Fruit fly (Drosophila melanogaster) whole organism, embryonic: ENCODE results near the gene CG13893.

ENCODE experiments used
- Antp ChIP-seq: fragments of 200-800 bp; sonication (Bioruptor generic); optimal IDR thresholded peaks from 3 replicates; lab custom pipeline; 2016; ENCODE audit warnings: missing biosample characterization, missing genetic modification characterization
- B-H2 ChIP-seq: fragments of 200-800 bp; sonication (Bioruptor generic); optimal IDR thresholded peaks from 2 replicates; lab custom pipeline; 2018; ENCODE audit warnings: missing biosample characterization, mild to moderate bottlenecking, missing genetic modification characterization
- Bteb2 ChIP-seq: fragments of 200-800 bp; sonication (Bioruptor generic); optimal IDR thresholded peaks from 2 replicates; lab custom pipeline; 2016; ENCODE audit warnings: missing biosample characterization, missing genetic modification characterization
- CG11093 ChIP-seq: fragments of 200-800 bp; sonication (Bioruptor generic); IDR thresholded peaks from 3 replicates; pipeline ENCODE4 v1.3.6; 2022; ENCODE audit warnings: missing biosample characterization, missing genetic modification characterization
- CG12155 ChIP-seq: fragments of 200-800 bp; sonication (Bioruptor generic); optimal IDR thresholded peaks from 3 replicates; lab custom pipeline; 2016; ENCODE audit warnings: missing biosample characterization, missing genetic modification characterization
- CG12391 ChIP-seq: fragments of 200-800 bp; sonication (Bioruptor generic); optimal IDR thresholded peaks from 3 replicates; lab custom pipeline; 2018; ENCODE audit warnings: missing biosample characterization, mild to moderate bottlenecking, missing genetic modification characterization, moderate library complexity
- CG14014 ChIP-seq: fragments of 200-800 bp; sonication (Bioruptor generic); IDR thresholded peaks from 2 replicates; pipeline ENCODE4 v1.3.6; 2022; ENCODE audit warnings: missing biosample characterization, missing genetic modification characterization
- CG18011 ChIP-seq: fragments of 200-800 bp; sonication (Bioruptor generic); optimal IDR thresholded peaks from 2 replicates; lab custom pipeline; 2017; ENCODE audit warnings: missing biosample characterization, missing genetic modification characterization, mild to moderate bottlenecking, moderate library complexity, missing genotype
- CG2120 ChIP-seq: fragments of 200-800 bp; sonication (Bioruptor generic); optimal IDR thresholded peaks from 3 replicates; lab custom pipeline; 2016; ENCODE audit warnings: missing biosample characterization, missing genetic modification characterization
- CG31224 ChIP-seq: fragments of 200-800 bp; sonication (Bioruptor generic); IDR thresholded peaks from 2 replicates; pipeline ENCODE4 v1.3.6; 2022; ENCODE audit warnings: missing biosample characterization, missing genetic modification characterization
- CG31441 ChIP-seq: fragments of 200-800 bp; sonication (Bioruptor generic); IDR thresholded peaks from 2 replicates; pipeline ENCODE4 v1.3.6; 2022; ENCODE audit warnings: missing biosample characterization, missing genetic modification characterization
- CG34376 ChIP-seq: fragments of 200-800 bp; sonication (Bioruptor generic); optimal IDR thresholded peaks from 2 replicates; lab custom pipeline; 2018; ENCODE audit warnings: missing biosample characterization, mild to moderate bottlenecking, missing genetic modification characterization
- CG3847 ChIP-seq: fragments of 200-800 bp; sonication (Bioruptor generic); IDR thresholded peaks from 2 replicates; pipeline ENCODE4 v1.3.6; 2022; ENCODE audit warnings: missing biosample characterization, missing genetic modification characterization
- CG3995 ChIP-seq: fragments of 200-800 bp; sonication (Bioruptor generic); optimal IDR thresholded peaks from 3 replicates; lab custom pipeline; 2016; ENCODE audit warnings: missing biosample characterization, missing genetic modification characterization
- CG4820 ChIP-seq: fragments of 200-800 bp; sonication (Bioruptor generic); optimal IDR thresholded peaks from 3 replicates; lab custom pipeline; 2016; ENCODE audit warnings: missing biosample characterization, missing genetic modification characterization
- CG7745 ChIP-seq: fragments of 200-800 bp; sonication (Bioruptor generic); optimal IDR thresholded peaks from 2 replicates; lab custom pipeline; 2018; ENCODE audit warnings: missing biosample characterization, mild to moderate bottlenecking, missing genetic modification characterization, moderate library complexity
- CG9437 ChIP-seq: fragments of 200-800 bp; sonication (Bioruptor generic); optimal IDR thresholded peaks from 2 replicates; lab custom pipeline; 2018; ENCODE audit warnings: missing biosample characterization, mild to moderate bottlenecking, missing genetic modification characterization
- CG9609 ChIP-seq: fragments of 200-800 bp; sonication (Bioruptor generic); optimal IDR thresholded peaks from 3 replicates; lab custom pipeline; 2016; ENCODE audit warnings: missing biosample characterization, missing genetic modification characterization
- CG9932 ChIP-seq: fragments of 200-800 bp; sonication (Bioruptor generic); IDR thresholded peaks from 2 replicates; pipeline ENCODE4 v1.3.6; 2022; ENCODE audit warnings: missing biosample characterization, missing genetic modification characterization
- CoRest ChIP-seq: fragments of 200-800 bp; sonication (Bioruptor generic); optimal IDR thresholded peaks from 3 replicates; lab custom pipeline; 2018; ENCODE audit warnings: missing biosample characterization, mild to moderate bottlenecking, missing genetic modification characterization, moderate library complexity
- Dref ChIP-seq: fragments of 200-800 bp; sonication (Bioruptor generic); IDR thresholded peaks from 2 replicates; pipeline ENCODE4 v1.3.6; 2022; ENCODE audit warnings: missing biosample characterization, missing genetic modification characterization
- E2f2 ChIP-seq: fragments of 200-800 bp; sonication (Bioruptor generic); IDR thresholded peaks from 2 replicates; pipeline ENCODE4 v1.3.6; 2022; ENCODE audit warnings: missing biosample characterization, missing genetic modification characterization
- Hr51 ChIP-seq, 2 experiments: fragments of 200-800 bp; sonication (Bioruptor generic); optimal IDR thresholded peaks; 2 replicates in 1 of 2; 3 replicates in 1 of 2; lab custom pipeline; 2016 to 2018; ENCODE audit warnings: missing biosample characterization in 2 of 2, missing genetic modification characterization in 2 of 2, mild to moderate bottlenecking in 1 of 2, moderate library complexity in 1 of 2
- Kr ChIP-seq: fragments of 200-800 bp; sonication (Bioruptor generic); optimal IDR thresholded peaks from 2 replicates; lab custom pipeline; 2017; ENCODE audit warnings: missing biosample characterization, mild to moderate bottlenecking, missing genetic modification characterization
- MTF-1 ChIP-seq: fragments of 200-800 bp; sonication (Bioruptor generic); optimal IDR thresholded peaks from 2 replicates; lab custom pipeline; 2018; ENCODE audit warnings: missing biosample characterization, mild to moderate bottlenecking, missing genetic modification characterization, borderline replicate concordance
- Meics ChIP-seq: fragments of 200-800 bp; sonication (Bioruptor generic); optimal IDR thresholded peaks from 2 replicates; lab custom pipeline; 2017; ENCODE audit warnings: missing biosample characterization, mild to moderate bottlenecking, missing genetic modification characterization
- Nf-YA ChIP-seq: fragments of 200-800 bp; sonication (Bioruptor generic); IDR thresholded peaks from 2 replicates; pipeline ENCODE4 v1.3.6; 2022; ENCODE audit warnings: missing biosample characterization, missing genetic modification characterization
- Nf-YC ChIP-seq: fragments of 200-800 bp; optimal IDR thresholded peaks from 3 replicates; lab custom pipeline; 2019; ENCODE audit warnings: missing biosample characterization, mild to moderate bottlenecking, missing genetic modification characterization, moderate library complexity
- Oli ChIP-seq: fragments of 200-800 bp; sonication (Bioruptor generic); optimal IDR thresholded peaks from 2 replicates; lab custom pipeline; 2018; ENCODE audit warnings: missing biosample characterization, mild to moderate bottlenecking, missing genetic modification characterization, moderate library complexity
- Ptx1 ChIP-seq: fragments of 200-800 bp; sonication (Bioruptor generic); IDR thresholded peaks from 2 replicates; pipeline ENCODE4 v1.3.6; 2022; ENCODE audit warnings: missing biosample characterization, missing genetic modification characterization
- Six4 ChIP-seq: fragments of 200-800 bp; sonication (Bioruptor generic); optimal IDR thresholded peaks from 2 replicates; lab custom pipeline; 2016; ENCODE audit warnings: missing biosample characterization, missing genetic modification characterization
- Stat92E ChIP-seq, 3 experiments: fragments of >200 bp in 2 of 3; fragments of 200-800 bp in 1 of 3; sonication (Bioruptor generic) in 1 of 3; optimal IDR thresholded peaks; 2 replicates each; lab custom pipeline; 2017 to 2019; ENCODE audit warnings: missing biosample characterization in 3 of 3, missing genetic modification characterization in 3 of 3, mild to moderate bottlenecking in 1 of 3, moderate library complexity in 1 of 3
- Taf1 ChIP-seq: fragments of 200-800 bp; sonication (Bioruptor generic); IDR thresholded peaks from 2 replicates; pipeline ENCODE4 v1.3.6; 2022; ENCODE audit warnings: missing biosample characterization, missing genetic modification characterization
- Usf ChIP-seq: fragments of 200-800 bp; sonication (Bioruptor generic); optimal IDR thresholded peaks from 2 replicates; lab custom pipeline; 2017; ENCODE audit warnings: missing genotype, missing biosample characterization, missing genetic modification characterization
- ara ChIP-seq: fragments of 200-800 bp; sonication (Bioruptor generic); IDR thresholded peaks from 2 replicates; pipeline ENCODE4 v1.3.6; 2022; ENCODE audit warnings: missing biosample characterization, missing genetic modification characterization
- bcd ChIP-seq: fragments of 200-800 bp; sonication (Bioruptor generic); optimal IDR thresholded peaks from 2 replicates; lab custom pipeline; 2017; ENCODE audit warnings: missing biosample characterization, mild to moderate bottlenecking, missing genetic modification characterization
- gcm2 ChIP-seq: fragments of 200-800 bp; sonication (Bioruptor generic); optimal IDR thresholded peaks from 2 replicates; lab custom pipeline; 2016; ENCODE audit warnings: missing biosample characterization, missing genetic modification characterization
- hb ChIP-seq: fragments of 200-800 bp; sonication (Bioruptor generic); IDR thresholded peaks from 3 replicates; pipeline ENCODE4 v1.3.6; 2022; ENCODE audit warnings: missing biosample characterization, missing genetic modification characterization; ENCODE audit not compliant: partially characterized antibody
- jumu ChIP-seq: fragments of 200-800 bp; sonication (Bioruptor generic); optimal IDR thresholded peaks from 3 replicates; lab custom pipeline; 2016; ENCODE audit warnings: missing biosample characterization, missing genetic modification characterization
- klu ChIP-seq: fragments of 200-800 bp; sonication (Bioruptor generic); IDR thresholded peaks from 2 replicates; pipeline ENCODE4 v1.3.6; 2022; ENCODE audit warnings: missing biosample characterization, missing genetic modification characterization
- mld ChIP-seq: fragments of 200-800 bp; sonication (Bioruptor generic); IDR thresholded peaks from 3 replicates; pipeline ENCODE4 v1.3.6; 2022; ENCODE audit warnings: missing biosample characterization, missing genetic modification characterization; ENCODE audit not compliant: partially characterized antibody
- org-1 ChIP-seq: fragments of 200-800 bp; sonication (Bioruptor generic); optimal IDR thresholded peaks from 2 replicates; lab custom pipeline; 2017; ENCODE audit warnings: missing biosample characterization, missing genetic modification characterization
- pho ChIP-seq: fragments of 200-800 bp; sonication (Bioruptor generic); optimal IDR thresholded peaks from 2 replicates; lab custom pipeline; 2016; ENCODE audit warnings: missing biosample characterization, missing genetic modification characterization
- pnt ChIP-seq: fragments of 200-800 bp; sonication (Bioruptor generic); optimal IDR thresholded peaks from 3 replicates; lab custom pipeline; 2016; ENCODE audit warnings: missing biosample characterization, missing genetic modification characterization
- scrt ChIP-seq: fragments of 200-800 bp; sonication (Bioruptor generic); optimal IDR thresholded peaks from 2 replicates; lab custom pipeline; 2018; ENCODE audit warnings: missing biosample characterization, mild to moderate bottlenecking, missing genetic modification characterization, moderate library complexity
- seq ChIP-seq: fragments of 200-800 bp; sonication (Bioruptor generic); IDR thresholded peaks from 2 replicates; pipeline ENCODE4 v1.3.6; 2022; ENCODE audit warnings: missing biosample characterization, missing genetic modification characterization
- sna ChIP-seq: fragments of 200-800 bp; sonication (Bioruptor generic); IDR thresholded peaks from 2 replicates; pipeline ENCODE4 v1.3.6; 2022; ENCODE audit warnings: missing biosample characterization, missing genetic modification characterization; ENCODE audit not compliant: partially characterized antibody
- stc ChIP-seq: fragments of 200-800 bp; sonication (Bioruptor generic); IDR thresholded peaks from 2 replicates; pipeline ENCODE4 v1.3.6; 2022; ENCODE audit warnings: missing biosample characterization, missing genetic modification characterization
- trh ChIP-seq: fragments of 200-800 bp; sonication (Bioruptor generic); optimal IDR thresholded peaks from 2 replicates; lab custom pipeline; 2016; ENCODE audit warnings: missing biosample characterization, missing genetic modification characterization
- tup ChIP-seq: fragments of 200-800 bp; sonication (Bioruptor generic); optimal IDR thresholded peaks from 2 replicates; lab custom pipeline; 2016; ENCODE audit warnings: missing biosample characterization, mild to moderate bottlenecking, missing genetic modification characterization, moderate library complexity
- usp ChIP-seq: fragments of >200 bp; optimal IDR thresholded peaks from 2 replicates; lab custom pipeline; 2017; ENCODE audit warnings: missing biosample characterization, missing genetic modification characterization
- wdn ChIP-seq: fragments of 200-800 bp; sonication (Bioruptor generic); IDR thresholded peaks from 2 replicates; pipeline ENCODE4 v1.3.6; 2022; ENCODE audit warnings: missing biosample characterization, missing genetic modification characterization

Gene CG13893

DNA sequence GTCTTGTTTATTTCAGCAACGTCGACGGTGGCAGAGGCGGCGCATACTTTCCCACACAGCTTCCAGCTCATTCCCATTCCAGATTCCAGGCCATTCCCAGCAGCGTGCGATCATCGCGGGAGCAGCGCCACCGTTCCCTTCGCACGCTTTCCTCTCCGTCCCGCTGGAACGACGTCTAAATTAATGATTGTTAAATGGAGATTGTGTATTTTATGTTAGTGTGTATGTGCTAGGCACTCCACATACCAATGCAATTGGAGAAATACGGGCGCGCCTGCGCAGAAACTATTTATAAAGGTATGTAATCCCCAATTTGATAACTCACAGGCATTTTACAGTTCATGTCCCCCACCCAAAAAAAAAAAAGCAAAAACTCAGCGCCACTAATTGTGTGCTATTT, 37.6 kb upstream of the CG13893 start (continued):
- TF ChIP-seq klu (GFP tag; lab: Robert Waterston, UW) (no peak), gcm2 (GFP tag; lab: Kevin White, UChicago) (no peak), Hr51 (GFP tag; optimal IDR thresholded peaks at IDR 0.05; lab: Kevin White, UChicago) (no peak), CoRest (tag; lab: Kevin White, UChicago) (no peak), CG18011 (GFP tag; lab: Kevin White, UChicago) (no peak), wdn (GFP tag; lab: Robert Waterston, UW) (no peak), Antp (GFP tag; lab: Kevin White, UChicago) (no peak), scrt (GFP tag; lab: Kevin White, UChicago) (no peak), bcd (GFP tag; lab: Kevin White, UChicago) (no peak), org-1 (no peak), Usf (no peak), trh (no peak), CG9437 (GFP tag; lab: Kevin White, UChicago) (no peak), E2f2 (GFP tag; lab: Robert Waterston, UW) (no peak), B-H2 (GFP tag; lab: Kevin White, UChicago) (no peak), CG14014 (GFP tag; lab: Robert Waterston, UW) (0 out of 2 replicates have a peak, but pooled peaks have one; percentile 14), Nf-YA (no peak), CG11093 (GFP tag; lab: Robert Waterston, UW) (no peak), CG2120 (GFP tag; lab: Kevin White, UChicago) (no peak), pho (GFP tag; lab: Kevin White, UChicago) (no peak), CG9932 (GFP tag; lab: Robert Waterston, UW) (no peak), Ptx1 (GFP tag; lab: Robert Waterston, UW) (no peak), Meics (no peak), pnt (GFP tag; lab: Kevin White, UChicago) (no peak), tup (GFP tag; lab: Kevin White, UChicago) (no peak), mld (GFP tag; lab: Robert Waterston, UW) (no peak), jumu (GFP tag; lab: Kevin White, UChicago) (no peak), seq (no peak), Oli (tag; lab: Kevin White, UChicago) (no peak), Stat92E (GFP tag; optimal IDR thresholded peaks at IDR 0.05; lab: Kevin White, UChicago) (no peak), stc (GFP tag; lab: Robert Waterston, UW) (0 out of 2 replicates have a peak, but pooled peaks have one; percentile 27), hb (GFP tag; lab: Robert Waterston, UW) (no peak), Six4 (GFP tag; lab: Kevin White, UChicago) (no peak), Kr (GFP tag; lab: Kevin White, UChicago) (no peak), Dref (GFP tag; lab: Robert Waterston, UW) (no peak), CG3847 (GFP tag; lab: Robert Waterston, UW) (no peak), Nf-YC (tag; lab: Kevin White, UChicago) (no peak), CG9609 (GFP tag; lab: Kevin White, UChicago) (no peak), MTF-1 (GFP tag; lab: Kevin White, UChicago) (no peak), Taf1 (no peak), sna (GFP tag; lab: Robert Waterston, UW) (no peak), ara (no peak), CG12391 (tag; lab: Kevin White, UChicago) (no peak), CG4820 (GFP tag; lab: Kevin White, UChicago) (no peak), CG31224 (GFP tag; lab: Robert Waterston, UW) (no peak), CG31441 (GFP tag; lab: Robert Waterston, UW) (no peak), CG12155 (no peak), CG3995 (no peak), CG7745 (tag; lab: Kevin White, UChicago) (no peak), usp (no peak), CG34376 (GFP tag; lab: Kevin White, UChicago) (no peak), Bteb2 (GFP tag; lab: Kevin White, UChicago) (no peak)
